Worm (Caenorhabditis elegans) whole organism, early embryonic: Measurements from ENCODE around the gene ent-3.

ENCODE experiments used
- B0310.2 ChIP-seq: sonication (generic microtip); optimal IDR thresholded peaks from 2 replicates; lab custom pipeline; 2016; ENCODE audit warnings: mild to moderate bottlenecking, missing genetic modification characterization, missing compliant biosample characterization
- F13C5.2 ChIP-seq: sonication (generic microtip); optimal IDR thresholded peaks from 2 replicates; lab custom pipeline; 2017; ENCODE audit warnings: mild to moderate bottlenecking, missing genetic modification characterization, inconsistent platforms, missing compliant biosample characterization
- aly-1 ChIP-seq: sonication (generic microtip); optimal IDR thresholded peaks from 2 replicates; lab custom pipeline; 2016; ENCODE audit warnings: missing genetic modification characterization, missing compliant biosample characterization
- ama-1 ChIP-seq: fragments of 150-350 bp; optimal IDR thresholded peaks from 2 replicates; lab custom pipeline; 2014
- ceh-13 ChIP-seq: fragments of 200-800 bp; sonication (Bioruptor generic); optimal IDR thresholded peaks from 2 replicates; lab custom pipeline; 2018; ENCODE audit warnings: mild to moderate bottlenecking, missing genetic modification characterization, missing compliant biosample characterization
- ceh-36 ChIP-seq: sonication (generic microtip); optimal IDR thresholded peaks from 2 replicates; lab custom pipeline; 2016; ENCODE audit warnings: missing genetic modification characterization, inconsistent platforms, missing compliant biosample characterization
- ets-7 ChIP-seq: sonication (generic microtip); optimal IDR thresholded peaks from 2 replicates; lab custom pipeline; 2016; ENCODE audit warnings: missing genotype, missing genetic modification characterization, missing compliant biosample characterization
- flt-1 ChIP-seq: fragments of 200-800 bp; sonication (Bioruptor generic); IDR thresholded peaks from 2 replicates; pipeline ENCODE4 v1.3.6; 2022; ENCODE audit warnings: missing genetic modification characterization, missing compliant biosample characterization
- hmbx-1 ChIP-seq: sonication (generic microtip); optimal IDR thresholded peaks from 2 replicates; lab custom pipeline; 2016; ENCODE audit warnings: mild to moderate bottlenecking, missing genetic modification characterization, missing compliant biosample characterization
- hmg-4 ChIP-seq: fragments of 200-800 bp; sonication (Bioruptor generic); optimal IDR thresholded peaks from 2 replicates; lab custom pipeline; 2018; ENCODE audit warnings: mild to moderate bottlenecking, missing genetic modification characterization, missing compliant biosample characterization
- hnd-1 ChIP-seq: sonication (generic microtip); optimal IDR thresholded peaks from 2 replicates; lab custom pipeline; 2016; ENCODE audit warnings: missing genetic modification characterization, missing compliant biosample characterization
- pes-1 ChIP-seq: fragments of 200-800 bp; sonication (Bioruptor generic); IDR thresholded peaks from 2 replicates; pipeline ENCODE4 v1.3.6; 2022; ENCODE audit warnings: missing genetic modification reagents, missing genetic modification characterization, missing compliant biosample characterization
- scrt-1 ChIP-seq: fragments of 200-800 bp; sonication (Bioruptor generic); IDR thresholded peaks from 2 replicates; pipeline ENCODE4 v1.3.6; 2022; ENCODE audit warnings: missing genetic modification characterization, missing compliant biosample characterization
- sea-1 ChIP-seq: fragments of 200-800 bp; sonication (Bioruptor generic); conservative IDR thresholded peaks from 2 replicates; pipeline ENCODE4 v1.3.6; 2022; ENCODE audit warnings: missing genetic modification characterization, missing compliant biosample characterization
- tbx-11 ChIP-seq: fragments of 200-800 bp; sonication (Bioruptor generic); IDR thresholded peaks from 2 replicates; pipeline ENCODE4 v1.3.6; 2022; ENCODE audit warnings: missing genetic modification characterization, missing compliant biosample characterization
- tbx-37 ChIP-seq: fragments of 200-800 bp; sonication (Bioruptor generic); conservative IDR thresholded peaks from 2 replicates; pipeline ENCODE4 v1.3.6; 2022; ENCODE audit warnings: missing genetic modification reagents, missing genetic modification characterization, missing compliant biosample characterization
- tra-4 ChIP-seq: sonication (generic microtip); optimal IDR thresholded peaks from 2 replicates; lab custom pipeline; 2017; ENCODE audit warnings: missing genetic modification characterization, missing compliant biosample characterization

The ent-3 gene

DNA sequence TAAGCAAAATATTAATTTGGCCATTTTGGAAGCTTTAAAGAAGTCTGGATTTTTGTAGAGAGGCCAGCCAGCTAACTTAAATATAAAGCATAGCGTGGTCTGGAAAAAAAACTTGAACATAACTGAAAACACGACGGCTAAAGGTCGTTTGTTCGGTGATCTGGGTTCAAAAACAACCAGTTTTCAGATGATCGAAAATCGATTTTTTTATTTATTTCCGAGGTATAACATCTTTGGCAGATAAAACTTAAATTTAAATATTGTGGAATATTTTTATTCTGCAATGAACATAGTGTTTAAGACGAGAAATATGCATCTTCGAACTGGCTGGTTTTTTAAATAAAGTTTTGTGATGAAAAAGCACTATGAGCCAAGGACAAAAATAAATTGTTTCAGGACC lies 32.8 kb upstream of the ent-3 start, which contains the start of gene F40G12.4:
Gene F40G12.4 (minus strand): TSS at position 101 of the 400 bp plus-strand sequence.
- no peak for TF ChIP-seq ceh-13 (GFP tag; lab: Kevin White, UChicago)
- no peak for TF ChIP-seq hnd-1 (tag; lab: Kevin White, UChicago)
- no peak for TF ChIP-seq tra-4 (tag; lab: Kevin White, UChicago)
- no peak for TF ChIP-seq ama-1 (lab: Kevin White, UChicago)
- no peak for TF ChIP-seq tbx-37 (GFP tag; lab: Robert Waterston, UW)
- TF ChIP-seq hmbx-1 (tag; lab: Kevin White, UChicago): no peak
- TF ChIP-seq B0310.2 (tag; lab: Kevin White, UChicago): no peak
- no peak for TF ChIP-seq tbx-11 (GFP tag; lab: Robert Waterston, UW)
- TF ChIP-seq aly-1 (tag; lab: Kevin White, UChicago): no peak
- TF ChIP-seq ceh-36 (tag; lab: Kevin White, UChicago): no peak
- TF ChIP-seq flt-1 (GFP tag; lab: Robert Waterston, UW): no peak
- no peak for TF ChIP-seq F13C5.2 (tag; lab: Kevin White, UChicago)
- no peak for TF ChIP-seq pes-1 (GFP tag; lab: Robert Waterston, UW)
- TF ChIP-seq sea-1 (GFP tag; lab: Robert Waterston, UW): no peak
- TF ChIP-seq hmg-4 (GFP tag; lab: Kevin White, UChicago): no peak
- TF ChIP-seq ets-7: no peak

DNA sequence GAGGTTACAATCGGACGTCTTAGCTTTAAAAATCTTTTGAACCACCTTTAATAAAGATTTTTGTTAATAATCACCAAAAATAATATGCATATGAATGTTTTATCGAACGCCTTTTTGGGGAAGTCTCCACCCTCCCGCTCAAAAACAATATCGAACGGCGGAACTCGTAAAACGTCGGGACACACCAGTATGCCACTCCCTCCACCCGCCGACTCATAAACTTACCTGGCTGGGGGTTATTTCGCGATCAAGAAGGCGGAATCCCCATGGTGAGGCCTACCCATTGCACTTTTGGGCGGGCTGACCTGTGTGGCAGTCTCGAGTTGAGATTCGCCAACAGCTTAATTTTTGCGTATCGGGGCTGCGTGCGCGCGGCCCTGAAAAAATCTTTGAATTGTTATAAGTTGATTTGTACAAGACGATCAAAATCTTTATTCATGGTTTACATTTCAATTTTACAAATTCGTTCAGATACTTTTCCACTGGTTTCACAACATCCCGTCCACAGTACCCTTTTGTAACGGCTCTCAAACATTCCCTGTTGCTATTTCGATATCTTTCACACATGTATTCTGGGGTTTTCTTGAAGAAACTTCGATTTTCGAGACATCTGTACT lies 31.6 kb upstream of the ent-3 start:
- TF ChIP-seq sea-1 (GFP tag; lab: Robert Waterston, UW) (no peak), hnd-1 (tag; lab: Kevin White, UChicago) (no peak), flt-1 (GFP tag; lab: Robert Waterston, UW) (no peak)

DNA sequence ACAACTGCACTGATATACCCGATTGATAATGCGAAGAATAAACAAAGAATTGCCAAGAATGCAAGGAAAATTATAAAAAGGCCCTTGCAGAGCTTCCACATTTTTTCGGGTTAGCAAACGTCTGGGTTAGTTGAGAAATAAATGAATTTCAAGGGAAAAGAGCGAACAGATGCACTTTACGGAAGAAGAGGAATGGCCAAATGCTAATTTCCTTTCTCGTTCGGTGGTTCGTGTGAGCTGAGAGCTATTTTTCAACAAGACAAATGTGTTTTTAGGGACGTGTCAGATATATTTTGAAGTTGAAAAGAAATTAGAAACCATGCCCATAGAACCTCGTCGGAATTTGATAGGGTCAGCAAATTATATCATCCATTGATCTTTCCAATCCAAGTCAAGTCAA lies 25.0 kb upstream of the ent-3 start, which contains the start of gene F40G12.2:
Gene F40G12.2 (minus strand): TSS at position 101 of the 400 bp plus-strand sequence.
- TF ChIP-seq B0310.2 (tag; lab: Kevin White, UChicago) (no peak), hmg-4 (GFP tag; lab: Kevin White, UChicago) (no peak), pes-1 (GFP tag; lab: Robert Waterston, UW) (no peak), ets-7 (no peak), aly-1 (tag; lab: Kevin White, UChicago) (no peak), ceh-36 (tag; lab: Kevin White, UChicago) (no peak), ceh-13 (GFP tag; lab: Kevin White, UChicago) (no peak), ama-1 (lab: Kevin White, UChicago) (no peak), sea-1 (GFP tag; lab: Robert Waterston, UW) (no peak)

DNA sequence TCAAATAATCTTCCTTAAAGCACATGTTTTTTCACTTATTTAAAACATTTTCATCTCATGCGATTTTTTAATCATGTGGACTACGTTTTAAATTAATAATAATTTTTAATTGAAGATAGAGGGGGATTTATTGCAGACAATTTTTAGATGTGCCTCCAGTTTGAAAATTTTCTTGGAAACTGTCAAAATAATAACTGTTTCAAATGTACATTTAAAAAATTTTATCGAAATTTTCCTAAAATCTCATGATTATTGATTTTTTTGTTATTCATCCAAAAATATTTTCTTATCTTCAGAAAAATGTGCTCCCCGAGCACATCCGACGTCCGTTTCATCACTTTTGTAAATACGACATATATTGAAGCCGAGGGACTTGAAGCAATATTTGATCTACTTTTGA lies 21.0 kb upstream of the ent-3 start, which contains the start of gene sre-8:
Gene sre-8 (plus strand): TSS at position 301 of the 400 bp plus-strand sequence.
- no peak for TF ChIP-seq scrt-1
- TF ChIP-seq B0310.2 (tag; lab: Kevin White, UChicago): no peak
- TF ChIP-seq aly-1 (tag; lab: Kevin White, UChicago): no peak
- TF ChIP-seq hnd-1 (tag; lab: Kevin White, UChicago): no peak
- no peak for TF ChIP-seq hmg-4 (GFP tag; lab: Kevin White, UChicago)
- no peak for TF ChIP-seq sea-1 (GFP tag; lab: Robert Waterston, UW)
- no peak for TF ChIP-seq ceh-13 (GFP tag; lab: Kevin White, UChicago)
- TF ChIP-seq tbx-37 (GFP tag; lab: Robert Waterston, UW): no peak
- TF ChIP-seq ets-7: no peak
- TF ChIP-seq F13C5.2 (tag; lab: Kevin White, UChicago): no peak
- TF ChIP-seq hmbx-1 (tag; lab: Kevin White, UChicago): no peak
- no peak for TF ChIP-seq ceh-36 (tag; lab: Kevin White, UChicago)
- TF ChIP-seq tbx-11 (GFP tag; lab: Robert Waterston, UW): no peak

DNA sequence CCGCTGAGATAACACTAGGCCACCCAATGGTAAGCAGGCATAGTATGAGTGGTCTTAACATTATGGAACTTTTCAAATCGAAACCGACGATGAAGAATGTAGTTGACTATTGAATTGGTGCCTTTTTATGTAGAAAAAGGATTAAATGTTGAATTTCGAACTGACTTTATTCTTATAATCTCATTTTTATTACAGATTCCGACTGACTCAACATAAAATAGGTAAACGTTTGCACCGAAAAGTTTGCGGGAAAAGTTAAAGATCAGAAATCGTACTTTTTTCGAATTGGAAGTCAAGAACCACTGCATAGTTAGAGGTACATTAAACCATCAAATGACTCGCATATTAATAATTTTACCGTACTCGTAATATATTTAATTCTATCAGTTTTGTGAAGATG lies 18.4 kb upstream of the ent-3 start, which contains the start of gene K02E11.7:
Gene K02E11.7 (minus strand): TSS at position 101 of the 400 bp plus-strand sequence.
- TF ChIP-seq flt-1 (GFP tag; lab: Robert Waterston, UW) (no peak), hmg-4 (GFP tag; lab: Kevin White, UChicago) (no peak), ceh-36 (tag; lab: Kevin White, UChicago) (no peak), tra-4 (tag; lab: Kevin White, UChicago) (no peak), F13C5.2 (tag; lab: Kevin White, UChicago) (no peak), tbx-11 (GFP tag; lab: Robert Waterston, UW) (no peak), pes-1 (GFP tag; lab: Robert Waterston, UW) (no peak), ama-1 (lab: Kevin White, UChicago) (no peak), ets-7 (no peak), tbx-37 (GFP tag; lab: Robert Waterston, UW) (no peak), B0310.2 (tag; lab: Kevin White, UChicago) (no peak), sea-1 (GFP tag; lab: Robert Waterston, UW) (no peak), scrt-1 (no peak), ceh-13 (GFP tag; lab: Kevin White, UChicago) (no peak), hnd-1 (tag; lab: Kevin White, UChicago) (no peak), hmbx-1 (tag; lab: Kevin White, UChicago) (no peak)

DNA sequence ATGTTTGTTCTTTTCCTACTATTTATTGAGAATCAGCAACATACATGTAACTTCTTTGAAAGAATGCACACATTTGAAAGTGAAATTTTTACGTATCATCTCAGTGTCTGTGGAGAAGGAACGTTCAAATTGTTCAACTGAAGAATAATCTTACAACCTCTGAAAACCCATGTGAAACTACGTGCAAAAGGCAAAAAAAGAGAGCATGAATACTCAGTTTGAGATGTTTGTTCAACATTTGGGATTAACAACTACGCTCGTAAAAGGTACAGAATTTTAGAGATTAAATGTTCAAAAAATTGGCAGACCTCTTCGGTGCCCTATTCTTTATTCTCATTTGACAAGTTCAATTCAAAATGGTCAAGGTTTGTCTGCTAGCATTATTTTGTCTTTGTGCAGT lies 16.2 kb upstream of the ent-3 start, which contains the start of gene K02E11.5:
Gene K02E11.5 (plus strand): TSS at position 301 of the 400 bp plus-strand sequence.
- TF ChIP-seq sea-1 (GFP tag; lab: Robert Waterston, UW): no peak
- TF ChIP-seq ama-1 (lab: Kevin White, UChicago): no peak
- TF ChIP-seq tra-4 (tag; lab: Kevin White, UChicago): no peak
- TF ChIP-seq B0310.2 (tag; lab: Kevin White, UChicago): no peak
- TF ChIP-seq ceh-13 (GFP tag; lab: Kevin White, UChicago): no peak
- TF ChIP-seq F13C5.2 (tag; lab: Kevin White, UChicago): no peak
- no peak for TF ChIP-seq ceh-36 (tag; lab: Kevin White, UChicago)
- TF ChIP-seq ets-7: no peak
- TF ChIP-seq hmbx-1 (tag; lab: Kevin White, UChicago): no peak
- TF ChIP-seq hmg-4 (GFP tag; lab: Kevin White, UChicago): no peak
- no peak for TF ChIP-seq tbx-37 (GFP tag; lab: Robert Waterston, UW)
- TF ChIP-seq pes-1 (GFP tag; lab: Robert Waterston, UW): no peak
- TF ChIP-seq scrt-1: no peak
